Fruit fly (Drosophila melanogaster) whole organism, embryonic: Measurements from ENCODE around the gene CG14535.
A peak's percentile ranks its signal among the peaks of the same experiment; 100 is the strongest.

Experiments used
- Ada2b ChIP-seq: fragments of 200-800 bp; sonication (Bioruptor generic); IDR thresholded peaks from 2 replicates; pipeline ENCODE4 v1.3.6; 2022; ENCODE audit warnings: missing biosample characterization, missing genetic modification characterization
- CG10565 ChIP-seq: fragments of 200-800 bp; sonication (Bioruptor generic); optimal IDR thresholded peaks from 3 replicates; lab custom pipeline; 2016; ENCODE audit warnings: missing biosample characterization, mild to moderate bottlenecking, missing genetic modification characterization
- CG12769 ChIP-seq: fragments of 200-800 bp; sonication (Bioruptor generic); optimal IDR thresholded peaks from 2 replicates; lab custom pipeline; 2019; ENCODE audit warnings: missing biosample characterization, mild to moderate bottlenecking, missing genetic modification characterization, moderate library complexity
- CG13624 ChIP-seq: fragments of 200-800 bp; sonication (Bioruptor generic); optimal IDR thresholded peaks from 2 replicates; lab custom pipeline; 2016; ENCODE audit warnings: missing biosample characterization, missing genetic modification characterization
- CG15011 ChIP-seq: fragments of 200-800 bp; sonication (Bioruptor generic); optimal IDR thresholded peaks from 3 replicates; lab custom pipeline; 2018; ENCODE audit warnings: missing biosample characterization, mild to moderate bottlenecking, missing genetic modification characterization
- CG17328 ChIP-seq: fragments of 200-800 bp; sonication (Bioruptor generic); IDR thresholded peaks from 2 replicates; pipeline ENCODE4 v1.3.6; 2022; ENCODE audit warnings: missing biosample characterization, missing genetic modification characterization
- CG17568 ChIP-seq: fragments of 200-800 bp; sonication (Bioruptor generic); optimal IDR thresholded peaks from 2 replicates; lab custom pipeline; 2018; ENCODE audit warnings: missing biosample characterization, mild to moderate bottlenecking, missing genetic modification characterization, moderate library complexity
- CG17912 ChIP-seq: fragments of 200-800 bp; sonication (Bioruptor generic); optimal IDR thresholded peaks from 2 replicates; lab custom pipeline; 2018; ENCODE audit warnings: missing biosample characterization, mild to moderate bottlenecking, missing genetic modification characterization
- CG1832 ChIP-seq: fragments of 200-800 bp; sonication (Bioruptor generic); optimal IDR thresholded peaks from 2 replicates; lab custom pipeline; 2017; ENCODE audit warnings: missing biosample characterization, mild to moderate bottlenecking, missing genetic modification characterization, inconsistent platforms
- CG2875 ChIP-seq: fragments of 200-800 bp; sonication (Bioruptor generic); optimal IDR thresholded peaks from 2 replicates; lab custom pipeline; 2017; ENCODE audit warnings: missing biosample characterization, mild to moderate bottlenecking, missing genetic modification characterization, missing genetic modification reagents
- CG2889 ChIP-seq: fragments of 200-800 bp; sonication (Bioruptor generic); IDR thresholded peaks from 3 replicates; pipeline ENCODE4 v1.3.6; 2022; ENCODE audit warnings: missing biosample characterization, missing genetic modification characterization
- CG31365 ChIP-seq: fragments of 200-800 bp; sonication (Bioruptor generic); optimal IDR thresholded peaks from 2 replicates; lab custom pipeline; 2018; ENCODE audit warnings: missing biosample characterization, mild to moderate bottlenecking, missing genetic modification characterization
- CG3163 ChIP-seq: fragments of 200-800 bp; sonication (Bioruptor generic); optimal IDR thresholded peaks from 3 replicates; lab custom pipeline; 2016; ENCODE audit warnings: missing biosample characterization, missing genetic modification characterization
- CG32532 ChIP-seq: fragments of 200-800 bp; sonication (Bioruptor generic); IDR thresholded peaks from 2 replicates; pipeline ENCODE4 v1.3.6; 2022; ENCODE audit warnings: missing biosample characterization, missing genetic modification characterization
- CG32767 ChIP-seq: fragments of 200-800 bp; sonication (Bioruptor generic); IDR thresholded peaks from 2 replicates; pipeline ENCODE4 v1.3.6; 2022; ENCODE audit warnings: missing biosample characterization, missing genetic modification characterization
- CG42726 ChIP-seq: fragments of 200-800 bp; sonication (Bioruptor generic); IDR thresholded peaks from 2 replicates; pipeline ENCODE4 v1.3.6; 2022; ENCODE audit warnings: missing biosample characterization, missing genetic modification characterization; ENCODE audit not compliant: partially characterized antibody
- CG4404 ChIP-seq: fragments of 200-800 bp; sonication (Bioruptor generic); IDR thresholded peaks from 2 replicates; pipeline ENCODE4 v1.3.6; 2022; ENCODE audit warnings: missing biosample characterization, missing genetic modification characterization
- CG4730 ChIP-seq: fragments of 200-800 bp; sonication (Bioruptor generic); IDR thresholded peaks from 2 replicates; pipeline ENCODE4 v1.3.6; 2022; ENCODE audit warnings: missing biosample characterization, missing genetic modification characterization
- CG8924 ChIP-seq: fragments of 200-800 bp; optimal IDR thresholded peaks from 3 replicates; lab custom pipeline; 2019; ENCODE audit warnings: missing biosample characterization, mild to moderate bottlenecking, missing genetic modification characterization, moderate library complexity
- Dref ChIP-seq: fragments of 200-800 bp; sonication (Bioruptor generic); IDR thresholded peaks from 2 replicates; pipeline ENCODE4 v1.3.6; 2022; ENCODE audit warnings: missing biosample characterization, missing genetic modification characterization
- Eip74EF ChIP-seq, 2 experiments: fragments of 200-800 bp in 1 of 2; fragments of >200 bp in 1 of 2; sonication (Bioruptor generic) in 1 of 2; optimal IDR thresholded peaks; 2 replicates each; lab custom pipeline; 2017 to 2019; ENCODE audit warnings: missing biosample characterization in 2 of 2, missing genetic modification characterization in 2 of 2, mild to moderate bottlenecking in 1 of 2, moderate library complexity in 1 of 2
- Fer1 ChIP-seq: fragments of 200-800 bp; sonication (Bioruptor generic); optimal IDR thresholded peaks from 2 replicates; lab custom pipeline; 2017; ENCODE audit warnings: missing biosample characterization, mild to moderate bottlenecking, missing genetic modification characterization
- Hand ChIP-seq: fragments of 200-800 bp; sonication (Bioruptor generic); optimal IDR thresholded peaks from 2 replicates; lab custom pipeline; 2017; ENCODE audit warnings: mild to moderate bottlenecking, missing biosample characterization, missing genetic modification reagents, missing genetic modification characterization
- HmgD ChIP-seq: fragments of 200-800 bp; sonication (Bioruptor generic); optimal IDR thresholded peaks from 3 replicates; lab custom pipeline; 2016; ENCODE audit warnings: missing biosample characterization, missing genetic modification characterization
- HmgZ ChIP-seq: fragments of 200-800 bp; sonication (Bioruptor generic); optimal IDR thresholded peaks from 2 replicates; lab custom pipeline; 2018; ENCODE audit warnings: missing biosample characterization, mild to moderate bottlenecking, missing genetic modification characterization
- Hsf ChIP-seq: fragments of 200-800 bp; sonication (Bioruptor generic); optimal IDR thresholded peaks from 3 replicates; lab custom pipeline; 2016; ENCODE audit warnings: missing biosample characterization, missing genetic modification characterization
- MTF-1 ChIP-seq: fragments of 200-800 bp; sonication (Bioruptor generic); optimal IDR thresholded peaks from 2 replicates; lab custom pipeline; 2018; ENCODE audit warnings: missing biosample characterization, mild to moderate bottlenecking, missing genetic modification characterization, borderline replicate concordance
- Meics ChIP-seq: fragments of 200-800 bp; sonication (Bioruptor generic); optimal IDR thresholded peaks from 2 replicates; lab custom pipeline; 2017; ENCODE audit warnings: missing biosample characterization, mild to moderate bottlenecking, missing genetic modification characterization
- Opbp ChIP-seq: fragments of 200-800 bp; sonication (Bioruptor generic); IDR thresholded peaks from 3 replicates; pipeline ENCODE4 v1.3.6; 2022; ENCODE audit warnings: missing biosample characterization, missing genetic modification characterization; ENCODE audit not compliant: partially characterized antibody
- PHDP ChIP-seq: fragments of 200-800 bp; sonication (Bioruptor generic); optimal IDR thresholded peaks from 3 replicates; lab custom pipeline; 2018; ENCODE audit warnings: missing biosample characterization, mild to moderate bottlenecking, missing genetic modification characterization, moderate library complexity
- Rfx ChIP-seq: fragments of 200-800 bp; sonication (Bioruptor generic); IDR thresholded peaks from 2 replicates; pipeline ENCODE4 v1.3.6; 2022; ENCODE audit warnings: missing biosample characterization, missing genetic modification characterization
- abd-A ChIP-seq: fragments of 200-800 bp; sonication (Bioruptor generic); optimal IDR thresholded peaks from 3 replicates; lab custom pipeline; 2019; ENCODE audit warnings: missing biosample characterization, mild to moderate bottlenecking, missing genetic modification characterization, moderate library complexity
- aop ChIP-seq: fragments of 200-800 bp; sonication (Bioruptor generic); IDR thresholded peaks from 2 replicates; pipeline ENCODE4 v1.3.6; 2022; ENCODE audit warnings: missing biosample characterization, missing genetic modification characterization
- ash1 ChIP-seq: fragments of 200-800 bp; sonication (Bioruptor generic); optimal IDR thresholded peaks from 2 replicates; lab custom pipeline; 2018; ENCODE audit warnings: missing biosample characterization, mild to moderate bottlenecking, missing genetic modification characterization
- cas ChIP-seq: fragments of 200-800 bp; sonication (Bioruptor generic); IDR thresholded peaks from 2 replicates; pipeline ENCODE4 v1.3.6; 2022; ENCODE audit warnings: missing biosample characterization, missing genetic modification characterization
- chm ChIP-seq: fragments of 200-800 bp; sonication (Bioruptor generic); IDR thresholded peaks from 2 replicates; pipeline ENCODE4 v1.3.6; 2022; ENCODE audit warnings: missing biosample characterization, missing genetic modification characterization
- ci ChIP-seq: fragments of 200-800 bp; sonication (Bioruptor generic); IDR thresholded peaks from 3 replicates; pipeline ENCODE4 v1.3.6; 2022; ENCODE audit warnings: missing biosample characterization, missing genetic modification characterization
- fd64A ChIP-seq: fragments of 200-800 bp; sonication (Bioruptor generic); optimal IDR thresholded peaks from 3 replicates; lab custom pipeline; 2018; ENCODE audit warnings: missing biosample characterization, mild to moderate bottlenecking, missing genetic modification characterization
- fru ChIP-seq: fragments of >200 bp; optimal IDR thresholded peaks from 2 replicates; lab custom pipeline; 2017
- ftz-f1 ChIP-seq: fragments of 200-800 bp; sonication (Bioruptor generic); optimal IDR thresholded peaks from 2 replicates; lab custom pipeline; 2016; ENCODE audit warnings: missing biosample characterization, missing genetic modification characterization
- hbn ChIP-seq: fragments of 200-800 bp; sonication (Bioruptor generic); IDR thresholded peaks from 2 replicates; pipeline ENCODE4 v1.3.6; 2022; ENCODE audit warnings: missing biosample characterization, missing genetic modification characterization; ENCODE audit not compliant: partially characterized antibody
- onecut ChIP-seq: fragments of 200-800 bp; sonication (Bioruptor generic); IDR thresholded peaks from 2 replicates; pipeline ENCODE4 v1.3.6; 2022; ENCODE audit warnings: missing biosample characterization, missing genetic modification characterization
- pan ChIP-seq, 4 experiments: fragments of >200 bp in 3 of 4; fragments of 200-800 bp in 1 of 4; sonication (Bioruptor generic) in 1 of 4; optimal IDR thresholded peaks in 3 of 4; IDR thresholded peaks in 1 of 4; 2 replicates each; pipeline versions ENCODE4 v1.3.6 to Lab custom; 2017 to 2022; ENCODE audit warnings: missing biosample characterization in 2 of 4, missing genetic modification characterization in 2 of 4, mixed read lengths in 1 of 4
- pros ChIP-seq: fragments of 200-800 bp; sonication (Bioruptor generic); optimal IDR thresholded peaks from 3 replicates; lab custom pipeline; 2019; ENCODE audit warnings: missing biosample characterization, mild to moderate bottlenecking, missing genetic modification characterization, moderate library complexity
- run ChIP-seq: fragments of 200-800 bp; sonication (Bioruptor generic); optimal IDR thresholded peaks from 3 replicates; lab custom pipeline; 2018; ENCODE audit warnings: missing biosample characterization, mild to moderate bottlenecking, missing genetic modification characterization
- tap ChIP-seq: fragments of 200-800 bp; optimal IDR thresholded peaks from 3 replicates; lab custom pipeline; 2019; ENCODE audit warnings: missing biosample characterization, mild to moderate bottlenecking, missing genetic modification characterization, moderate library complexity
- vvl ChIP-seq: fragments of 200-800 bp; sonication (Bioruptor generic); IDR thresholded peaks from 2 replicates; pipeline ENCODE4 v1.3.6; 2022; ENCODE audit warnings: missing biosample characterization, missing genetic modification characterization
- wdn ChIP-seq: fragments of 200-800 bp; sonication (Bioruptor generic); IDR thresholded peaks from 2 replicates; pipeline ENCODE4 v1.3.6; 2022; ENCODE audit warnings: missing biosample characterization, missing genetic modification characterization
- zen2 ChIP-seq: fragments of 200-800 bp; sonication (Bioruptor generic); IDR thresholded peaks from 3 replicates; pipeline ENCODE4 v1.3.6; 2022; ENCODE audit warnings: missing biosample characterization, missing genetic modification characterization; ENCODE audit not compliant: partially characterized antibody
- zf30C ChIP-seq: fragments of 200-800 bp; sonication (Bioruptor generic); optimal IDR thresholded peaks from 3 replicates; lab custom pipeline; 2018; ENCODE audit warnings: missing biosample characterization, mild to moderate bottlenecking, missing genetic modification characterization

Gene CG14535

dm6 chr2L:7809699-7810088 is 45.6 kb downstream of the CG14535 start (continued):
- TF ChIP-seq wdn: no peak
- peak; percentile 55; the same call in 1 of the 3 replicates for TF ChIP-seq zen2
- TF ChIP-seq Hand: peak; percentile 12
- peak; percentile 49; the same call in 1 of the 2 replicates for TF ChIP-seq vvl (GFP tag; lab: Robert Waterston, UW)
- TF ChIP-seq zf30C: no peak
- TF ChIP-seq ci (GFP tag; lab: Robert Waterston, UW): peak; percentile 60; the same call in 1 of the 3 replicates
- peak; percentile 61 for TF ChIP-seq HmgD (GFP tag; lab: Kevin White, UChicago)
- no peak for TF ChIP-seq CG17328 (GFP tag; lab: Robert Waterston, UW)
- peak; percentile 25 for TF ChIP-seq Meics (GFP tag; lab: Kevin White, UChicago)
- TF ChIP-seq Fer1 (GFP tag; lab: Kevin White, UChicago): peak; percentile 46
- TF ChIP-seq CG1832 (GFP tag; lab: Kevin White, UChicago): peak; percentile 74
- TF ChIP-seq abd-A (tag; lab: Kevin White, UChicago): peak; percentile 79
- no peak for TF ChIP-seq Hsf (GFP tag; lab: Kevin White, UChicago)
- peak; percentile 26 for TF ChIP-seq hbn (GFP tag; lab: Robert Waterston, UW)
- TF ChIP-seq CG31365 (tag; lab: Kevin White, UChicago): no peak
- TF ChIP-seq CG8924: peak; percentile 11
- no peak for TF ChIP-seq CG10565
- TF ChIP-seq ftz-f1 (GFP tag; lab: Kevin White, UChicago): peak; percentile 72
- peak; percentile 66 for TF ChIP-seq CG3163 (GFP tag; lab: Kevin White, UChicago)
- TF ChIP-seq onecut (GFP tag; lab: Robert Waterston, UW): peak; percentile 26; the same call in 1 of the 2 replicates
- TF ChIP-seq run (tag; lab: Kevin White, UChicago): no peak
- TF ChIP-seq CG17568 (GFP tag; lab: Kevin White, UChicago): peak; percentile 17
- peak; percentile 61 for TF ChIP-seq CG13624 (GFP tag; lab: Kevin White, UChicago)
- TF ChIP-seq CG4404 (GFP tag; lab: Robert Waterston, UW): no peak
- TF ChIP-seq HmgZ (tag; lab: Kevin White, UChicago): peak; percentile 69
- no peak for TF ChIP-seq CG4730 (GFP tag; lab: Robert Waterston, UW)
- TF ChIP-seq MTF-1: no peak
- TF ChIP-seq Eip74EF (GFP tag; optimal IDR thresholded peaks at IDR 0.05; lab: Kevin White, UChicago): no peak
- TF ChIP-seq ash1 (GFP tag; lab: Kevin White, UChicago): peak; percentile 28
- TF ChIP-seq CG32532: peak; percentile 55; the same call in 1 of the 2 replicates
- TF ChIP-seq PHDP (tag; lab: Kevin White, UChicago): no peak
- TF ChIP-seq Ada2b: no peak
- no peak for TF ChIP-seq fru (lab: Kevin White, UChicago)
- TF ChIP-seq Dref: 0 out of 2 replicates have a peak, but pooled peaks have one; percentile 35
- peak; percentile 49 for TF ChIP-seq pros (GFP tag; lab: Kevin White, UChicago)
- TF ChIP-seq fd64A (GFP tag; lab: Kevin White, UChicago): no peak
- peak; percentile 79 for TF ChIP-seq CG32767 (GFP tag; lab: Robert Waterston, UW)
- TF ChIP-seq chm (GFP tag; lab: Robert Waterston, UW): peak; percentile 45; the same call in 1 of the 2 replicates
- TF ChIP-seq CG2889 (GFP tag; lab: Robert Waterston, UW): peak; percentile 29; the same call in 1 of the 3 replicates
- TF ChIP-seq Opbp: peak; percentile 32; the same call in 1 of the 3 replicates
- no peak for TF ChIP-seq aop (GFP tag; lab: Robert Waterston, UW)
- no peak for TF ChIP-seq cas (GFP tag; lab: Robert Waterston, UW)
- peak; percentile 45; the same call in 1 of the 2 replicates for TF ChIP-seq Rfx
- TF ChIP-seq CG12769 (tag; lab: Kevin White, UChicago): peak; percentile 97
- TF ChIP-seq CG2875: no peak
- no peak for TF ChIP-seq CG15011 (GFP tag; lab: Kevin White, UChicago)
- no peak for TF ChIP-seq pan (optimal IDR thresholded peaks at IDR 0.05; lab: Kevin White, UChicago)
- TF ChIP-seq pan (GFP tag; optimal IDR thresholded peaks at IDR 0.05 in 1 of 2, IDR thresholded peaks at IDR 0.05 in 1 of 2): peak in 1 of 2 experiments; percentile 43
- TF ChIP-seq tap (tag; lab: Kevin White, UChicago): peak; percentile 20
- TF ChIP-seq CG42726 (GFP tag; lab: Robert Waterston, UW): no peak
- peak; percentile 45 for TF ChIP-seq CG17912
